Worm (Caenorhabditis elegans) whole organism, early embryonic: ENCODE results near the gene sdz-1.

Experiments
- B0310.2 ChIP-seq: sonication (generic microtip); optimal IDR thresholded peaks from 2 replicates; lab custom pipeline; 2016; ENCODE audit warnings: mild to moderate bottlenecking, missing genetic modification characterization, missing compliant biosample characterization
- F13C5.2 ChIP-seq: sonication (generic microtip); optimal IDR thresholded peaks from 2 replicates; lab custom pipeline; 2017; ENCODE audit warnings: mild to moderate bottlenecking, missing genetic modification characterization, inconsistent platforms, missing compliant biosample characterization
- aly-1 ChIP-seq: sonication (generic microtip); optimal IDR thresholded peaks from 2 replicates; lab custom pipeline; 2016; ENCODE audit warnings: missing genetic modification characterization, missing compliant biosample characterization
- ama-1 ChIP-seq: fragments of 150-350 bp; optimal IDR thresholded peaks from 2 replicates; lab custom pipeline; 2014
- ceh-13 ChIP-seq: fragments of 200-800 bp; sonication (Bioruptor generic); optimal IDR thresholded peaks from 2 replicates; lab custom pipeline; 2018; ENCODE audit warnings: mild to moderate bottlenecking, missing genetic modification characterization, missing compliant biosample characterization
- ceh-36 ChIP-seq: sonication (generic microtip); optimal IDR thresholded peaks from 2 replicates; lab custom pipeline; 2016; ENCODE audit warnings: missing genetic modification characterization, inconsistent platforms, missing compliant biosample characterization
- ets-7 ChIP-seq: sonication (generic microtip); optimal IDR thresholded peaks from 2 replicates; lab custom pipeline; 2016; ENCODE audit warnings: missing genotype, missing genetic modification characterization, missing compliant biosample characterization
- flt-1 ChIP-seq: fragments of 200-800 bp; sonication (Bioruptor generic); IDR thresholded peaks from 2 replicates; pipeline ENCODE4 v1.3.6; 2022; ENCODE audit warnings: missing genetic modification characterization, missing compliant biosample characterization
- hmbx-1 ChIP-seq: sonication (generic microtip); optimal IDR thresholded peaks from 2 replicates; lab custom pipeline; 2016; ENCODE audit warnings: mild to moderate bottlenecking, missing genetic modification characterization, missing compliant biosample characterization
- hmg-4 ChIP-seq: fragments of 200-800 bp; sonication (Bioruptor generic); optimal IDR thresholded peaks from 2 replicates; lab custom pipeline; 2018; ENCODE audit warnings: mild to moderate bottlenecking, missing genetic modification characterization, missing compliant biosample characterization
- hnd-1 ChIP-seq: sonication (generic microtip); optimal IDR thresholded peaks from 2 replicates; lab custom pipeline; 2016; ENCODE audit warnings: missing genetic modification characterization, missing compliant biosample characterization
- pes-1 ChIP-seq: fragments of 200-800 bp; sonication (Bioruptor generic); IDR thresholded peaks from 2 replicates; pipeline ENCODE4 v1.3.6; 2022; ENCODE audit warnings: missing genetic modification reagents, missing genetic modification characterization, missing compliant biosample characterization
- scrt-1 ChIP-seq: fragments of 200-800 bp; sonication (Bioruptor generic); IDR thresholded peaks from 2 replicates; pipeline ENCODE4 v1.3.6; 2022; ENCODE audit warnings: missing genetic modification characterization, missing compliant biosample characterization
- sea-1 ChIP-seq: fragments of 200-800 bp; sonication (Bioruptor generic); conservative IDR thresholded peaks from 2 replicates; pipeline ENCODE4 v1.3.6; 2022; ENCODE audit warnings: missing genetic modification characterization, missing compliant biosample characterization
- tbx-11 ChIP-seq: fragments of 200-800 bp; sonication (Bioruptor generic); IDR thresholded peaks from 2 replicates; pipeline ENCODE4 v1.3.6; 2022; ENCODE audit warnings: missing genetic modification characterization, missing compliant biosample characterization
- tbx-37 ChIP-seq: fragments of 200-800 bp; sonication (Bioruptor generic); conservative IDR thresholded peaks from 2 replicates; pipeline ENCODE4 v1.3.6; 2022; ENCODE audit warnings: missing genetic modification reagents, missing genetic modification characterization, missing compliant biosample characterization
- tra-4 ChIP-seq: sonication (generic microtip); optimal IDR thresholded peaks from 2 replicates; lab custom pipeline; 2017; ENCODE audit warnings: missing genetic modification characterization, missing compliant biosample characterization

sdz-1 gene

ce11 chrIII:8667382-8667781 is 32.8 kb downstream of the sdz-1 start, which contains the start of gene dpy-19:
Gene dpy-19 (minus strand): TSS chrIII:8667482.
- TF ChIP-seq F13C5.2 (tag; lab: Kevin White, UChicago): no peak
- TF ChIP-seq ceh-13 (GFP tag; lab: Kevin White, UChicago): no peak
- TF ChIP-seq ama-1: no peak
- TF ChIP-seq tbx-11 (GFP tag; lab: Robert Waterston, UW): no peak
- no peak for TF ChIP-seq aly-1 (tag; lab: Kevin White, UChicago)
- no peak for TF ChIP-seq ceh-36 (tag; lab: Kevin White, UChicago)
- no peak for TF ChIP-seq flt-1
- no peak for TF ChIP-seq B0310.2 (tag; lab: Kevin White, UChicago)
- TF ChIP-seq hnd-1 (tag; lab: Kevin White, UChicago): no peak
- no peak for TF ChIP-seq tra-4 (tag; lab: Kevin White, UChicago)
- TF ChIP-seq tbx-37 (GFP tag; lab: Robert Waterston, UW): no peak
- no peak for TF ChIP-seq scrt-1 (GFP tag; lab: Robert Waterston, UW)
- TF ChIP-seq sea-1 (GFP tag; lab: Robert Waterston, UW): no peak
- no peak for TF ChIP-seq hmbx-1
- no peak for TF ChIP-seq ets-7 (tag; lab: Kevin White, UChicago)
- no peak for TF ChIP-seq pes-1

ce11 chrIII:8664897-8665388 is 35.2 kb downstream of the sdz-1 start, which contains the start of gene F22B7.1:
Gene F22B7.1 (plus strand): TSS chrIII:8665338.
- TF ChIP-seq aly-1 (tag; lab: Kevin White, UChicago) (no peak), tbx-37 (GFP tag; lab: Robert Waterston, UW) (no peak), flt-1 (no peak), hmbx-1 (no peak), hnd-1 (tag; lab: Kevin White, UChicago) (no peak), ceh-36 (tag; lab: Kevin White, UChicago) (no peak)

ce11 chrIII:8663143-8663542 is 37.0 kb downstream of the sdz-1 start:
- no peak for TF ChIP-seq hmbx-1
- no peak for TF ChIP-seq aly-1 (tag; lab: Kevin White, UChicago)
- no peak for TF ChIP-seq F13C5.2 (tag; lab: Kevin White, UChicago)

- TF ChIP-seq ceh-36 (tag; lab: Kevin White, UChicago): no peak
- TF ChIP-seq tbx-11 (GFP tag; lab: Robert Waterston, UW): no peak
- no peak for TF ChIP-seq scrt-1 (GFP tag; lab: Robert Waterston, UW)
- TF ChIP-seq hmg-4 (GFP tag; lab: Kevin White, UChicago): no peak
- TF ChIP-seq tbx-37 (GFP tag; lab: Robert Waterston, UW): no peak
- TF ChIP-seq ceh-13 (GFP tag; lab: Kevin White, UChicago): no peak
- TF ChIP-seq ets-7 (tag; lab: Kevin White, UChicago): no peak
- no peak for TF ChIP-seq B0310.2 (tag; lab: Kevin White, UChicago)
Measured at ce11 chrIII:8658367-8658761, 41.8 kb downstream of the sdz-1 start.

- no peak for TF ChIP-seq ceh-36 (tag; lab: Kevin White, UChicago)
- TF ChIP-seq hnd-1 (tag; lab: Kevin White, UChicago): no peak
- no peak for TF ChIP-seq tbx-37 (GFP tag; lab: Robert Waterston, UW)
- TF ChIP-seq sea-1 (GFP tag; lab: Robert Waterston, UW): no peak
- no peak for TF ChIP-seq tra-4 (tag; lab: Kevin White, UChicago)
- TF ChIP-seq flt-1: no peak
- no peak for TF ChIP-seq ceh-13 (GFP tag; lab: Kevin White, UChicago)
- no peak for TF ChIP-seq aly-1 (tag; lab: Kevin White, UChicago)
- no peak for TF ChIP-seq ets-7 (tag; lab: Kevin White, UChicago)
- no peak for TF ChIP-seq F13C5.2 (tag; lab: Kevin White, UChicago)
- TF ChIP-seq ama-1: no peak
- no peak for TF ChIP-seq tbx-11 (GFP tag; lab: Robert Waterston, UW)
- TF ChIP-seq pes-1: no peak
- no peak for TF ChIP-seq hmbx-1
- no peak for TF ChIP-seq B0310.2 (tag; lab: Kevin White, UChicago)
- TF ChIP-seq scrt-1 (GFP tag; lab: Robert Waterston, UW): no peak
- TF ChIP-seq hmg-4 (GFP tag; lab: Kevin White, UChicago): no peak
Measured at ce11 chrIII:8657676-8658366, 42.3 kb downstream of the sdz-1 start.

ce11 chrIII:8656957-8657356 is 43.2 kb downstream of the sdz-1 start:
- TF ChIP-seq scrt-1 (GFP tag; lab: Robert Waterston, UW): no peak
- no peak for TF ChIP-seq tra-4 (tag; lab: Kevin White, UChicago)
- no peak for TF ChIP-seq ceh-36 (tag; lab: Kevin White, UChicago)
- TF ChIP-seq tbx-11 (GFP tag; lab: Robert Waterston, UW): no peak
- TF ChIP-seq ceh-13 (GFP tag; lab: Kevin White, UChicago): no peak
- TF ChIP-seq tbx-37 (GFP tag; lab: Robert Waterston, UW): no peak
- TF ChIP-seq pes-1: no peak
- TF ChIP-seq flt-1: no peak
- no peak for TF ChIP-seq F13C5.2 (tag; lab: Kevin White, UChicago)
- TF ChIP-seq sea-1 (GFP tag; lab: Robert Waterston, UW): no peak
- TF ChIP-seq B0310.2 (tag; lab: Kevin White, UChicago): no peak
- TF ChIP-seq ama-1: no peak
- TF ChIP-seq aly-1 (tag; lab: Kevin White, UChicago): no peak
- no peak for TF ChIP-seq hmg-4 (GFP tag; lab: Kevin White, UChicago)
- no peak for TF ChIP-seq ets-7 (tag; lab: Kevin White, UChicago)

ce11 chrIII:8656055-8656454 is 44.1 kb downstream of the sdz-1 start:
- TF ChIP-seq hmg-4 (GFP tag; lab: Kevin White, UChicago) (no peak), B0310.2 (tag; lab: Kevin White, UChicago) (no peak)
